Worm (Caenorhabditis elegans): ENCODE data around the gene C02G6.2.

The C02G6.2 gene

DNA sequence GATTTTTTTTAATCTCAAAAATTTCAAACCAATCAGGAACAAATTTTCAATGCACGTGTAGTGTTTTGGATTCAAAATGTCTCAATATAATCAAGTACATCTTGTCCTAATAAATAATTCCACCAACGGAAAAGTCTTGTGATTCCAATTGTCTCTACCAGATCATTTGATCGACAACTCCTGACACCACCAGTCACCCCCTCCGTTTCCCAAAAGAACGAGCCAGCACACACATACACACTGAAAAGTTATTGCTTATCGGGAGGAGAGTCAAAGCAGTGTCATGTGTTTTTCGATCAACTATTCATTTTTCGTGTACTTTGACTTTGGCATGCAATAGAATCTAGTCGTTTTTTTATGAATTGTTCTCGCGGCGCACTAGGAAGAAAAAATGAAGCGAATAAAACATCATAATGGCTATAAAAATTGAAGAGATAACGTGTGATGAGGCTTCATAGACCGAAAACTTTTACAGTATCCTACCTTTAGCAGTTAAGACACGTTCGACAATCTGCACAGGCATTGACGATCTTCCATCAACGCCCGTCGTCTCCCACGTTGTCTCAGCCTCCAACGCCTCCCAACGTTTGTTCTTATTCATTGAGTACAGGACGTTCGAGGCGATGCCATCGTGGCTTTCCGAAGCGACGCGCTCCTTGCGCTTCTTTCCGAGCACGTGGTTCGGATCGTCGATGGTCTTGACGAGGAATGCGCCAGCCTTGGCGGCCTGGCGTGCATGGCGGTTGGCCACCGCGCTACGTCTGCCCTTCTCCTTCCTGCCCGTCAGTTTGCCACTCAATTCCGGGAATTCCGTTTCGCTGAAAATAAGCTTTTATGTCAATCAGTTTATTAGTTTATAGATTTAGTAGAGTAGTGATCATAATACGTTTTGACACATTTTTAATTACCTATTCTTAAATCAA is 28.2 kb upstream of the C02G6.2 start (continued):
- no peak for TF ChIP-seq zim-3 (tag; optimal IDR thresholded peaks at IDR 0.05)
- TF ChIP-seq ceh-58 (GFP tag; IDR thresholded peaks at IDR 0.05) = 0 out of 2 replicates have a peak, but pooled peaks have one; percentile 5
- TF ChIP-seq sea-2 (GFP tag; IDR thresholded peaks at IDR 0.05) = no peak
- peak; percentile 44 for TF ChIP-seq chd-7 (tag; optimal IDR thresholded peaks at IDR 0.05)
- no peak for TF ChIP-seq B0019.2 (GFP tag; conservative IDR thresholded peaks at IDR 0.05)
- TF ChIP-seq let-526 (GFP tag; IDR thresholded peaks at IDR 0.05) = no peak
- TF ChIP-seq F33H1.4 (GFP tag; IDR thresholded peaks at IDR 0.05) = no peak
- no peak for TF ChIP-seq snpc-3.4 (tag; optimal IDR thresholded peaks at IDR 0.05)
- peak; percentile 81; the same call in 1 of the 2 replicates for TF ChIP-seq Y95B8A.8 (GFP tag; IDR thresholded peaks at IDR 0.05)
- no peak for TF ChIP-seq ZK185.1 (tag; optimal IDR thresholded peaks at IDR 0.05; ENCODE audit: poor library complexity, severe bottlenecking)
- TF ChIP-seq ztf-18 (tag; optimal IDR thresholded peaks at IDR 0.05) = peak; percentile 21

DNA sequence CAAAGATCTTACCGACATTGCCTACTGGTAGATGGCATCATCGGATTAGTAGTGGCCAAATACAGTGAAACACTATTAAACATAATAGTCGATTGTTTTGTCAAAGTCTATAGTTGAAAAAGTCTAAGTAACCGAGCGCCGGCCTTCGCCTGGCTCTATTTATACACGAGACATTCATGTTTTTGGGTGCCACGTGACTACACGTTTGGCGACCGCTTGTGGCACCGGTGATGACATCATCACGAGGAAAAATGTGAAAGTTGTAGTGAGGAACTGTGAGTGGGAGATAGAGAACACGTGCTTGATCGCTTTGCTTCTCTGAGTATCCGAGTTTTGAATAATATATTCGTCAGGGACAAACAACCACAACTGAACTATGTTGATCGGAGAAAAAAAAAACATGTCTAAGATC is 27.5 kb upstream of the C02G6.2 start:
- TF ChIP-seq Y67H2A.10 (GFP tag; conservative IDR thresholded peaks at IDR 0.05) (peak; percentile 63), B0336.3 (GFP tag; IDR thresholded peaks at IDR 0.05) (no peak), tbp1 (GFP tag; optimal IDR thresholded peaks at IDR 0.05) (peak; percentile 56), nhr-120 (GFP tag; IDR thresholded peaks at IDR 0.05) (no peak), lag-1 (GFP tag; IDR thresholded peaks at IDR 0.05) (no peak), ets-4 (GFP tag; optimal IDR thresholded peaks at IDR 0.05) (no peak), zim-3 (tag; optimal IDR thresholded peaks at IDR 0.05) (no peak), bed-2 (GFP tag; IDR thresholded peaks at IDR 0.05) (no peak), ztf-22 (GFP tag; optimal IDR thresholded peaks at IDR 0.05) (no peak), ztf-3 (GFP tag; optimal IDR thresholded peaks at IDR 0.05) (no peak), F39B2.1 (GFP tag; IDR thresholded peaks at IDR 0.05) (no peak), K12H6.12 (tag; optimal IDR thresholded peaks at IDR 0.05) (peak; percentile 17), F52B5.7 (tag; optimal IDR thresholded peaks at IDR 0.05) (no peak), snpc-1.3 (tag; optimal IDR thresholded peaks at IDR 0.05; ENCODE audit: insufficient read depth) (no peak), egl-44 (GFP tag; IDR thresholded peaks at IDR 0.05) (peak; percentile 79), Y95B8A.8 (GFP tag; IDR thresholded peaks at IDR 0.05) (peak; percentile 60; the same call in 1 of the 2 replicates), T26A5.8 (tag; optimal IDR thresholded peaks at IDR 0.05) (no peak), unc-62 (GFP tag; optimal IDR thresholded peaks at IDR 0.05) (no peak), nhr-90 (tag; optimal IDR thresholded peaks at IDR 0.05) (no peak), pbrm-1 (GFP tag; IDR thresholded peaks at IDR 0.05) (0 out of 2 replicates have a peak, but pooled peaks have one; percentile 48), snpc-1.1 (tag; optimal IDR thresholded peaks at IDR 0.05; ENCODE audit: insufficient read depth) (no peak), K11D2.4 (GFP tag; IDR thresholded peaks at IDR 0.05) (peak; percentile 82), ztf-28 (GFP tag; IDR thresholded peaks at IDR 0.05) (no peak), C17E4.6 (GFP tag; IDR thresholded peaks at IDR 0.05) (no peak), rcor-1 (GFP tag; IDR thresholded peaks at IDR 0.05) (peak; percentile 49; the same call in 1 of the 2 replicates), mxl-1 (tag; optimal IDR thresholded peaks at IDR 0.05) (no peak), sptf-2 (GFP tag; optimal IDR thresholded peaks at IDR 0.05) (no peak), bed-1 (GFP tag; IDR thresholded peaks at IDR 0.05) (no peak), tlf-1 (GFP tag; optimal IDR thresholded peaks at IDR 0.05) (peak; percentile 25), cebp-2 (GFP tag; IDR thresholded peaks at IDR 0.05) (no peak), attf-5 (GFP tag; optimal IDR thresholded peaks at IDR 0.05) (peak; percentile 36), nhr-179 (tag; optimal IDR thresholded peaks at IDR 0.05) (no peak), F37B4.10 (GFP tag; IDR thresholded peaks at IDR 0.05) (no peak), sea-2 (GFP tag; IDR thresholded peaks at IDR 0.05) (0 out of 2 replicates have a peak, but pooled peaks have one; percentile 38), egl-18 (GFP tag; IDR thresholded peaks at IDR 0.05) (no peak), aptf-3 (GFP tag; IDR thresholded peaks at IDR 0.05) (no peak), dpff-1 (tag; optimal IDR thresholded peaks at IDR 0.05) (peak; percentile 12), fkh-3 (tag; optimal IDR thresholded peaks at IDR 0.05) (no peak)

All from whole organism, young adult.